Worm (Caenorhabditis elegans) whole organism, L3 larva: ENCODE results near the gene mdmh-35.

Source experiments
- R02D3.7 ChIP-seq: fragments of 150-350 bp; optimal IDR thresholded peaks from 2 replicates; lab custom pipeline; 2014; ENCODE audit warnings: missing biosample characterization, missing genetic modification characterization
- ZK546.5 ChIP-seq: sonication (generic microtip); optimal IDR thresholded peaks from 2 replicates; lab custom pipeline; 2017; ENCODE audit warnings: missing biosample characterization, missing genetic modification characterization
- ama-1 ChIP-seq: fragments of 150-350 bp; optimal IDR thresholded peaks from 2 replicates; lab custom pipeline; 2018
- ceh-16 ChIP-seq: sonication (generic microtip); optimal IDR thresholded peaks from 2 replicates; lab custom pipeline; 2017; ENCODE audit warnings: missing biosample characterization, missing genetic modification characterization
- ceh-28 ChIP-seq: fragments of 150-350 bp; optimal IDR thresholded peaks from 2 replicates; lab custom pipeline; 2014; ENCODE audit warnings: missing biosample characterization, missing genetic modification reagents, missing genetic modification characterization
- ceh-82 ChIP-seq: fragments of 150-350 bp; optimal IDR thresholded peaks from 2 replicates; lab custom pipeline; 2014; ENCODE audit warnings: missing biosample characterization, missing genetic modification characterization
- ceh-9 ChIP-seq: sonication (generic microtip); optimal IDR thresholded peaks from 2 replicates; lab custom pipeline; 2018; ENCODE audit warnings: missing biosample characterization, missing genetic modification characterization
- daf-12 ChIP-seq: fragments of 150-350 bp; optimal IDR thresholded peaks from 2 replicates; lab custom pipeline; 2014; ENCODE audit warnings: missing biosample characterization, missing genetic modification reagents, missing genetic modification characterization
- egl-5 ChIP-seq: fragments of 150-350 bp; optimal IDR thresholded peaks from 2 replicates; lab custom pipeline; 2017; ENCODE audit warnings: missing biosample characterization, missing genetic modification reagents, missing genetic modification characterization, inconsistent platforms
- elt-2 ChIP-seq: sonication (generic microtip); optimal IDR thresholded peaks from 2 replicates; lab custom pipeline; 2016; ENCODE audit warnings: missing genetic modification reagents, mild to moderate bottlenecking, missing genetic modification characterization, missing compliant biosample characterization
- elt-3 ChIP-seq, 3 experiments: fragments of 150-350 bp in 1 of 3; sonication (generic microtip) in 2 of 3; optimal IDR thresholded peaks; 2 replicates in 2 of 3; 4 replicates in 1 of 3; lab custom pipeline; 2014 to 2017; ENCODE audit warnings: missing biosample characterization in 3 of 3, missing genetic modification characterization in 3 of 3
- eor-1 ChIP-seq, 2 experiments: fragments of 150-350 bp; optimal IDR thresholded peaks; 2 replicates each; lab custom pipeline; 2014 to 2018; ENCODE audit warnings: missing biosample characterization in 2 of 2, missing genetic modification characterization in 2 of 2
- fkh-2 ChIP-seq: fragments of 150-350 bp; optimal IDR thresholded peaks from 2 replicates; lab custom pipeline; 2014; ENCODE audit warnings: missing biosample characterization, missing genetic modification reagents, missing genetic modification characterization
- fos-1 ChIP-seq: fragments of 150-350 bp; optimal IDR thresholded peaks from 2 replicates; lab custom pipeline; 2014; ENCODE audit warnings: missing biosample characterization, missing genetic modification characterization
- hmg-11 ChIP-seq: sonication (generic microtip); optimal IDR thresholded peaks from 2 replicates; lab custom pipeline; 2016; ENCODE audit warnings: missing genetic modification characterization, missing compliant biosample characterization
- jun-1 ChIP-seq: fragments of 150-350 bp; optimal IDR thresholded peaks from 2 replicates; lab custom pipeline; 2014; ENCODE audit warnings: missing biosample characterization, missing genetic modification reagents, missing genetic modification characterization
- lin-15B ChIP-seq: fragments of 150-350 bp; optimal IDR thresholded peaks from 2 replicates; lab custom pipeline; 2014; ENCODE audit warnings: missing biosample characterization, missing genetic modification characterization
- lsy-12 ChIP-seq: sonication (generic microtip); optimal IDR thresholded peaks from 2 replicates; lab custom pipeline; 2016; ENCODE audit warnings: mild to moderate bottlenecking, missing genetic modification characterization, missing compliant biosample characterization
- mdl-1 ChIP-seq: fragments of 150-350 bp; optimal IDR thresholded peaks from 2 replicates; lab custom pipeline; 2014; ENCODE audit warnings: missing biosample characterization, missing genetic modification characterization
- nfya-1 ChIP-seq: sonication (generic microtip); optimal IDR thresholded peaks from 2 replicates; lab custom pipeline; 2017; ENCODE audit warnings: missing genetic modification characterization, mild to moderate bottlenecking, missing compliant biosample characterization, antibody characterized with exemption, moderate library complexity; ENCODE audit not compliant: insufficient read depth
- nhr-11 ChIP-seq: fragments of 150-350 bp; optimal IDR thresholded peaks from 2 replicates; lab custom pipeline; 2014; ENCODE audit warnings: missing biosample characterization, missing genetic modification characterization
- nhr-12 ChIP-seq: fragments of 150-350 bp; optimal IDR thresholded peaks from 2 replicates; lab custom pipeline; 2014; ENCODE audit warnings: missing biosample characterization, missing genetic modification characterization
- nhr-23 ChIP-seq: fragments of 150-350 bp; optimal IDR thresholded peaks from 2 replicates; lab custom pipeline; 2014; ENCODE audit warnings: missing biosample characterization, missing genetic modification reagents, missing genetic modification characterization
- nhr-28 ChIP-seq: fragments of 150-350 bp; optimal IDR thresholded peaks from 2 replicates; lab custom pipeline; 2014; ENCODE audit warnings: missing biosample characterization, missing genetic modification characterization
- nhr-43 ChIP-seq: sonication (generic microtip); optimal IDR thresholded peaks from 2 replicates; lab custom pipeline; 2016; ENCODE audit warnings: mild to moderate bottlenecking, missing genetic modification characterization, missing compliant biosample characterization; ENCODE audit not compliant: poor library complexity, severe bottlenecking
- nhr-67 ChIP-seq: fragments of 150-350 bp; optimal IDR thresholded peaks from 2 replicates; lab custom pipeline; 2014; ENCODE audit warnings: missing biosample characterization, missing genetic modification characterization
- nhr-77 ChIP-seq: fragments of 150-350 bp; optimal IDR thresholded peaks from 2 replicates; lab custom pipeline; 2014; ENCODE audit warnings: missing biosample characterization, missing genetic modification characterization
- pha-4 ChIP-seq: fragments of 150-350 bp; optimal IDR thresholded peaks from 2 replicates; lab custom pipeline; 2014; ENCODE audit warnings: missing biosample characterization, missing genetic modification reagents, missing genetic modification characterization
- pqm-1 ChIP-seq: fragments of 150-350 bp; optimal IDR thresholded peaks from 2 replicates; lab custom pipeline; 2017; ENCODE audit warnings: missing biosample characterization, missing genetic modification characterization, inconsistent platforms
- sea-2 ChIP-seq: fragments of 150-350 bp; sonication (generic microtip); optimal IDR thresholded peaks from 4 replicates; lab custom pipeline; 2014; ENCODE audit warnings: missing biosample characterization, missing genetic modification reagents, missing genetic modification characterization
- snpc-4 ChIP-seq: fragments of 150-350 bp; optimal IDR thresholded peaks from 2 replicates; lab custom pipeline; 2014; ENCODE audit warnings: missing biosample characterization, missing genetic modification characterization
- tbx-2 ChIP-seq: sonication (generic microtip); optimal IDR thresholded peaks from 2 replicates; lab custom pipeline; 2016; ENCODE audit warnings: mild to moderate bottlenecking, missing genetic modification characterization, missing compliant biosample characterization
- unc-39 ChIP-seq: sonication (generic microtip); optimal IDR thresholded peaks from 4 replicates; lab custom pipeline; 2017; ENCODE audit warnings: missing biosample characterization, missing genetic modification characterization
- unc-62 ChIP-seq: fragments of 150-350 bp; sonication (generic microtip); optimal IDR thresholded peaks from 4 replicates; lab custom pipeline; 2014; ENCODE audit warnings: missing biosample characterization, missing genetic modification reagents, missing genetic modification characterization
- zag-1 ChIP-seq: fragments of 150-350 bp; optimal IDR thresholded peaks from 2 replicates; lab custom pipeline; 2014; ENCODE audit warnings: missing biosample characterization, missing genetic modification characterization
- ztf-11 ChIP-seq: fragments of 150-350 bp; optimal IDR thresholded peaks from 2 replicates; lab custom pipeline; 2014; ENCODE audit warnings: missing biosample characterization, missing genetic modification characterization
- ztf-4 ChIP-seq: fragments of 150-350 bp; optimal IDR thresholded peaks from 2 replicates; lab custom pipeline; 2014; ENCODE audit warnings: missing biosample characterization, missing genetic modification characterization

mdmh-35 gene

ce11 chrII:7822454-7822853, 33.1 kb downstream of the mdmh-35 start, which contains the start of gene irld-47:
irld-47 (minus strand) TSS chrII:7822554.
- TF ChIP-seq elt-3 (tag; optimal IDR thresholded peaks at IDR 0.05; lab: Kevin White, UChicago) (no peak), nhr-23 (tag; lab: Kevin White, UChicago) (no peak), fos-1 (tag; lab: Kevin White, UChicago) (no peak), ama-1 (no peak), mdl-1 (tag; lab: Kevin White, UChicago) (no peak), tbx-2 (no peak), ZK546.5 (tag; lab: Kevin White, UChicago) (no peak), jun-1 (tag; lab: Kevin White, UChicago) (no peak), ceh-16 (tag; lab: Kevin White, UChicago) (no peak), nfya-1 (tag; lab: Kevin White, UChicago) (no peak), nhr-43 (tag; lab: Kevin White, UChicago) (no peak), nhr-28 (no peak), hmg-11 (tag; lab: Kevin White, UChicago) (no peak), ceh-82 (no peak), ceh-28 (tag; lab: Kevin White, UChicago) (no peak)

- TF ChIP-seq ceh-9 (tag; lab: Kevin White, UChicago) (no peak), sea-2 (GFP tag; lab: Kevin White, UChicago) (no peak), unc-39 (tag; lab: Kevin White, UChicago) (no peak), ama-1 (no peak), daf-12 (tag; lab: Kevin White, UChicago) (no peak), nhr-28 (no peak), nhr-11 (tag; lab: Kevin White, UChicago) (no peak)
These were observed 36.2 kb downstream of the mdmh-35 start for ce11 chrII:7819359-7819758.

ce11 chrII:7817580-7817979, 37.9 kb downstream of the mdmh-35 start:
- no peak for TF ChIP-seq daf-12 (tag; lab: Kevin White, UChicago)

DNA sequence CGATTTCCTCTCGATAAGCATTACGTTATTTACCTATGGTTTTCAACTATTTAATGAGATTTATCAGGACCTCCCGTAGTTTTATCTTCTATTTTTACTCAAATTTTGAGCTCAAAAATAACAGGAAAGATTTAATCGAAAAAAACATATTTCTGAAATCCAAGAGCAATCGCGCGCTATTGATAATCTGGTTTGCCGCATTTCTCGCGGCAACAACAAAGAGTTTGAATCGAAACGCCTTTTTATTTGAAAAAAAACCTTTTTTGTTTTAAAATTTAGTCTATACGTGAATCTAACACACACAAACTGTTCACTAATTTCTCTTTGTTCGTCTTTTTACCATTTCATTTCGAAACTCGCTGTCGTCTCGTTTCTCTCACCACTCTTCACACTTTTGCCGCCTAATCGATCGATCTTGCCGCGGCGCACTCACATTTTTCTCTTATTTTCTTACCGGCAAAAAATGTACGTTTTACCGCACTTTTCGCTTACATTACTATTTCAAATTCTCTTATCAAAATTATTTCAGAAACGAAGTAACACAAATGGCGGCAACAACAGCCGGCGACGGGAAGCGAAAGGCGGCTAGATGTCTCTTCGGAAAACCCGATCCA, 39.2 kb downstream of the mdmh-35 start, which contains the start of gene cki-2:
Gene cki-2, plus strand, starts transcription at position 337 of the 614 bp plus-strand sequence.
- TF ChIP-seq pha-4 (peak; percentile 13), elt-2 (tag; lab: Kevin White, UChicago) (peak; percentile 54), lin-15B (tag; lab: Kevin White, UChicago) (peak; percentile 25), ceh-16 (tag; lab: Kevin White, UChicago) (no peak), lsy-12 (no peak), nfya-1 (tag; lab: Kevin White, UChicago) (peak; percentile 39)

ce11 chrII:7815406-7815805, 40.1 kb downstream of the mdmh-35 start:
- TF ChIP-seq ztf-4 (tag; lab: Kevin White, UChicago), result no peak
- no peak for TF ChIP-seq zag-1 (tag; lab: Kevin White, UChicago)
- TF ChIP-seq snpc-4, result no peak
- no peak for TF ChIP-seq fkh-2 (tag; lab: Kevin White, UChicago)
- TF ChIP-seq elt-3 (tag; optimal IDR thresholded peaks at IDR 0.05; lab: Kevin White, UChicago), result no peak
- no peak for TF ChIP-seq hmg-11 (tag; lab: Kevin White, UChicago)
- no peak for TF ChIP-seq ztf-11
- TF ChIP-seq nhr-23 (tag; lab: Kevin White, UChicago), result no peak
- TF ChIP-seq elt-2 (tag; lab: Kevin White, UChicago), result no peak
- no peak for TF ChIP-seq nhr-67
- no peak for TF ChIP-seq mdl-1 (tag; lab: Kevin White, UChicago)
- TF ChIP-seq nhr-11 (tag; lab: Kevin White, UChicago), result no peak
- TF ChIP-seq tbx-2, result no peak
- no peak for TF ChIP-seq ama-1

ce11 chrII:7814915-7815314, 40.6 kb downstream of the mdmh-35 start:
- TF ChIP-seq nhr-28 (no peak), zag-1 (tag; lab: Kevin White, UChicago) (no peak), pqm-1 (tag; lab: Kevin White, UChicago) (peak; percentile 50), unc-39 (tag; lab: Kevin White, UChicago) (no peak), egl-5 (tag; lab: Kevin White, UChicago) (no peak), mdl-1 (tag; lab: Kevin White, UChicago) (no peak), nhr-12 (tag; lab: Kevin White, UChicago) (no peak), ceh-9 (tag; lab: Kevin White, UChicago) (no peak), tbx-2 (no peak), daf-12 (tag; lab: Kevin White, UChicago) (no peak), unc-62 (GFP tag; lab: Kevin White, UChicago) (no peak), elt-2 (tag; lab: Kevin White, UChicago) (peak; percentile 89), nhr-77 (tag; lab: Kevin White, UChicago) (no peak), lin-15B (tag; lab: Kevin White, UChicago) (no peak), fkh-2 (tag; lab: Kevin White, UChicago) (no peak), eor-1 (tag; optimal IDR thresholded peaks at IDR 0.05; lab: Kevin White, UChicago) (no peak), pha-4 (peak; percentile 39), R02D3.7 (tag; lab: Kevin White, UChicago) (no peak)
- TF ChIP-seq, all 47 proteins: peak for 3
